Fruit fly (Drosophila melanogaster) S2 (cell line): ENCODE results near the gene CG12065.

Experiments
- CG8478 ChIP-seq: fragments of >200 bp; optimal IDR thresholded peaks from 2 replicates; lab custom pipeline; 2018
- CTCF ChIP-seq, 2 experiments: fragments of >200 bp; optimal IDR thresholded peaks; 2 replicates each; lab custom pipeline; 2018

- TF ChIP-seq CTCF (optimal IDR thresholded peaks at IDR 0.05; lab: Kevin White, UChicago) (no peak), CG8478 (lab: Kevin White, UChicago) (no peak)
Observed at dm6 chrX:8616280-8616679, 42.2 kb downstream of the CG12065 start.
